Fruit fly (Drosophila melanogaster): ENCODE measurements around the gene Ugt307A1.

Ugt307A1 gene

DNA sequence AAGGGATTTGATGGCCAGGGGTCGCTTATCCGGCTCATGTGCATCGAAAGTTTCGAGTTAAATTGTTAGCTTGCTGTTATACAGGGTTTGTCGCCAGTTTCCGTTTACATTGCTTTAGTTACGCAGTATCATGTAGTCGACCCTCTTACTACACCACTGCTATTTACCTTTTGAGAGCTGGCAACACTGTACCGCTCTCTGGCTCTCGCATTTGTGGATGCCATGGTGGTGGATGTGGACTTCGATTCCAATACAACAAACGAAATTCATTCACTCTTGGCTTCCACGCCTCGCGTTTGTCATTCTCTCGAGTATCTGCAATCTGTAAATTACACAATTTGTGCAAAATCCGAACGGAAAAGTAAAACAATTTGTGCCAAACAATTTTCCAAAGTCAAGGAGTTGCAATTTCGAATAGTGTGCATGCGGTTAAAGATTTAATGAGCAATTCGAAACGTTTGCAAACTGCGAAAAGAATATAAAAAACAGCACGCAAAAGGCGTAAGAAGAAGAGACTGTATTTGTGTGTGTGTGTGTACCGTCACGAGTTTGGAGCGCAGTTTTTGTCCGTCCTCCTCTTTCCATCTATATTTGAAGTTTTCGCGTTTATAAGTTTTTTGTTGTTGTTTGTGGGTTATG, 18.7 kb upstream of the Ugt307A1 start (continued):
- peak; percentile 90 for TF ChIP-seq inv (GFP tag; IDR thresholded peaks at IDR 0.05; ENCODE audit: partially characterized antibody)
- TF ChIP-seq ato (GFP tag; IDR thresholded peaks at IDR 0.05; ENCODE audit: partially characterized antibody), result peak; percentile 100
- no peak for TF ChIP-seq CG15696 (tag; optimal IDR thresholded peaks at IDR 0.05)
- TF ChIP-seq mirr (GFP tag; optimal IDR thresholded peaks at IDR 0.05), result peak; percentile 57
- no peak for TF ChIP-seq emc (GFP tag; optimal IDR thresholded peaks at IDR 0.05)
- TF ChIP-seq chinmo (GFP tag; IDR thresholded peaks at IDR 0.05; ENCODE audit: partially characterized antibody), result peak; percentile 99
- no peak for TF ChIP-seq vfl (GFP tag; optimal IDR thresholded peaks at IDR 0.05)
- peak; percentile 44 for TF ChIP-seq onecut (GFP tag; IDR thresholded peaks at IDR 0.05)
- TF ChIP-seq Dfd (GFP tag; optimal IDR thresholded peaks at IDR 0.05), result no peak
- TF ChIP-seq Ets65A (GFP tag), result no peak
- TF ChIP-seq lbe (GFP tag; optimal IDR thresholded peaks at IDR 0.05), result peak; percentile 67
- 0 out of 2 replicates have a peak, but pooled peaks have one; percentile 8 for TF ChIP-seq CG4404 (GFP tag; IDR thresholded peaks at IDR 0.05)
- TF ChIP-seq Hr78 (GFP tag; optimal IDR thresholded peaks at IDR 0.05), result peak in 1 of 2 experiments; percentile 7
- peak; percentile 9 to 14 for TF ChIP-seq Hr51 (GFP tag; optimal IDR thresholded peaks at IDR 0.05)
- peak; percentile 60 for TF ChIP-seq hbn (GFP tag; IDR thresholded peaks at IDR 0.05; ENCODE audit: partially characterized antibody)
- TF ChIP-seq Lpt (GFP tag; optimal IDR thresholded peaks at IDR 0.05), result no peak
- no peak for TF ChIP-seq CkIIα-i1 (GFP tag; IDR thresholded peaks at IDR 0.05)
- no peak for TF ChIP-seq CG11723 (GFP tag; optimal IDR thresholded peaks at IDR 0.05)
- TF ChIP-seq CG10565 (GFP tag; optimal IDR thresholded peaks at IDR 0.05), result no peak
- no peak for TF ChIP-seq CG14050 (GFP tag; IDR thresholded peaks at IDR 0.05)
- peak; percentile 48; the same call in 1 of the 2 replicates for TF ChIP-seq cas (GFP tag; IDR thresholded peaks at IDR 0.05)
- TF ChIP-seq CG3847 (GFP tag; IDR thresholded peaks at IDR 0.05), result no peak
- TF ChIP-seq gcm2 (GFP tag; optimal IDR thresholded peaks at IDR 0.05), result no peak
- no peak for TF ChIP-seq oc (tag; optimal IDR thresholded peaks at IDR 0.05)
- peak; percentile 15 for TF ChIP-seq Antp (GFP tag; optimal IDR thresholded peaks at IDR 0.05)
- no peak for TF ChIP-seq Bteb2 (GFP tag; optimal IDR thresholded peaks at IDR 0.05)
- TF ChIP-seq CG11696 (GFP tag; IDR thresholded peaks at IDR 0.05), result no peak
- TF ChIP-seq maf-S (GFP tag; optimal IDR thresholded peaks at IDR 0.05), result no peak
- TF ChIP-seq tin (GFP tag; optimal IDR thresholded peaks at IDR 0.05), result no peak
- TF ChIP-seq CG14667 (GFP tag; IDR thresholded peaks at IDR 0.05), result no peak
- no peak for TF ChIP-seq CG7372 (GFP tag; IDR thresholded peaks at IDR 0.05)
- TF ChIP-seq CG2875 (GFP tag; optimal IDR thresholded peaks at IDR 0.05), result no peak
- peak; percentile 21 for TF ChIP-seq CG5245 (GFP tag; optimal IDR thresholded peaks at IDR 0.05)
- no peak for TF ChIP-seq gsb-n (tag; optimal IDR thresholded peaks at IDR 0.05)
- peak; percentile 35 for TF ChIP-seq CG2120 (GFP tag; optimal IDR thresholded peaks at IDR 0.05)
- TF ChIP-seq unpg (GFP tag; optimal IDR thresholded peaks at IDR 0.05), result no peak
- TF ChIP-seq Dek (tag; optimal IDR thresholded peaks at IDR 0.05), result no peak
- TF ChIP-seq Dip3 (GFP tag; optimal IDR thresholded peaks at IDR 0.05), result no peak
- TF ChIP-seq phol (tag; optimal IDR thresholded peaks at IDR 0.05), result no peak
- no peak for TF ChIP-seq C15 (GFP tag; IDR thresholded peaks at IDR 0.05)
- peak; percentile 62 for TF ChIP-seq CrebB (tag; optimal IDR thresholded peaks at IDR 0.05)
- no peak for TF ChIP-seq Spps (tag; optimal IDR thresholded peaks at IDR 0.05)
- TF ChIP-seq CG1603 (tag; optimal IDR thresholded peaks at IDR 0.05), result peak; percentile 8
- peak; percentile 30 for TF ChIP-seq Xbp1 (GFP tag; optimal IDR thresholded peaks at IDR 0.05)
- TF ChIP-seq ci (GFP tag; IDR thresholded peaks at IDR 0.05), result peak; percentile 62; the same call in 2 of the 3 replicates
- no peak for TF ChIP-seq otp (GFP tag; IDR thresholded peaks at IDR 0.05)
- TF ChIP-seq Xrp1 (GFP tag; IDR thresholded peaks at IDR 0.05), result peak; percentile 41; the same call in 1 of the 2 replicates
- TF ChIP-seq ERR (GFP tag; optimal IDR thresholded peaks at IDR 0.05), result peak; percentile 48
- no peak for TF ChIP-seq CG11247 (GFP tag; IDR thresholded peaks at IDR 0.05)
- TF ChIP-seq jigr1 (GFP tag; IDR thresholded peaks at IDR 0.05), result no peak
- TF ChIP-seq Taf1 (GFP tag; IDR thresholded peaks at IDR 0.05), result no peak
